Worm (Caenorhabditis elegans): Measurements from ENCODE around the gene lin-46.

The lin-46 gene

DNA sequence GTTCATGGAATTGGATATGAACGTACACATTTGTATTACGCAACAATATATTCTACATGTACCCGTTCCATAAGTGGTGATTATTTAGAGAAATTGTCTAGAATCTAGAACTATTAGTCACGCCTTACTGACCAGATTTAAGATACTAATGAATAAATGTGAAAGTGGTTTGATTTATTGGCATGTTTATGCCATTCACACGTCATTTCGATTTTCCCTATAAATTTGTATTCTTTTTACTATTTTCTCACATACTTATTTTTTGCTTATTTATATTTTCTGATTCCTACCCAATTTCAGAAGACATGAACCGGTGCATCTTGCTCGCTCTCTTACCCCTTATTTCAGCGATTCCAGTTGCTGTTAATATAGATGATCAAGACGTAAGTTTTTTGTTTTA, 19.6 kb downstream of the lin-46 start, which contains the start of gene F15B9.8:
F15B9.8 (plus strand) TSS at position 301 of the 400 bp plus-strand sequence.
- no peak for TF ChIP-seq B0261.1 (tag; optimal IDR thresholded peaks at IDR 0.05)

DNA sequence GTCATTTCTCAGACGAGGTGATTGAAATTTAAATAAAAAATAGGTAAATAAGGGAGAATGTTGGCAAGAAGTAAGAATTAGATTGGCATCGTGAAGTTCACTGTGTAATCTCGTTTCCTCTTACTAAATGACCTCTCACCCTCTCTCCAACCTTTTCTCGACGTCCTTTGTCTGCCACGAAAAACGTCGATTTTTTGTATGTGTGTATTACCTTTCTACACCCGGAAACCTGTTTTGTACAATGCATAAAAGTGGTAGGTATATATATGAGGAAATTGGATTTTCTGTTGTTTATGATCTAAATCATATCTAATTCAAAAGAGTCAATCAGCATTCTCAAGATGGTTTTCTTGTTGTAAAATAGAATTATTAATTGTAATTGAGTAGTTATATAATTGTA, 24.2 kb downstream of the lin-46 start, which contains the start of the genes F15B9.11 and dsl-7:
F15B9.11 (minus strand) TSS at position 5 of the 400 bp plus-strand sequence.
dsl-7 (plus strand) TSS at position 260 of the 400 bp plus-strand sequence.
- TF ChIP-seq cebp-2 (GFP tag; IDR thresholded peaks at IDR 0.05) (no peak), madf-6 (GFP tag; IDR thresholded peaks at IDR 0.05) (no peak), F57C9.4 (tag; optimal IDR thresholded peaks at IDR 0.05) (no peak), madf-3 (GFP tag; IDR thresholded peaks at IDR 0.05) (no peak), egrh-3 (GFP tag; IDR thresholded peaks at IDR 0.05) (no peak)

DNA sequence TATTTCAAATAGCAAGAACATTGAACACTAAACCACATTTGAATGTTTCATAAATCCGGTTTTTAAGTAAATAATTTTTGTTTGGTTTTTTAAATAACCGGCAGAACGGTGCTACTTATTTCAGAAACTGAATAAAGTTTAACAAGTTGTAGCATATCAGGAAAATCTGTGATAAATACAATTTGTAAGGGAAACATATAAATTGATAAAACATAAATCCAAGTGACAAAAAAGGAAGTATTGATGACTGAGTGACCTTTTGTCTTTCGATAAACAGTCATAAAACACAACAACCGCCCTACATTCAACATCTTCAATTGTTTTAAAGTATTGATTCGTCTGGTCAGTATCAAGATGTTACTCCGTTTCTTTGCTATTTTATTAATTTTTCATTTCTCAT, 26.6 kb downstream of the lin-46 start, which contains the start of gene far-5:
far-5 (plus strand) TSS at position 301 of the 400 bp plus-strand sequence.
- TF ChIP-seq F37B4.10 (GFP tag; IDR thresholded peaks at IDR 0.05): no peak
- TF ChIP-seq cebp-1 (GFP tag; IDR thresholded peaks at IDR 0.05): no peak
- no peak for TF ChIP-seq cebp-1 (tag; optimal IDR thresholded peaks at IDR 0.05)
- no peak for TF ChIP-seq F49E8.2 (tag; optimal IDR thresholded peaks at IDR 0.05; ENCODE audit: insufficient read depth)
- TF ChIP-seq dpl-1 (GFP tag; optimal IDR thresholded peaks at IDR 0.05): no peak

DNA sequence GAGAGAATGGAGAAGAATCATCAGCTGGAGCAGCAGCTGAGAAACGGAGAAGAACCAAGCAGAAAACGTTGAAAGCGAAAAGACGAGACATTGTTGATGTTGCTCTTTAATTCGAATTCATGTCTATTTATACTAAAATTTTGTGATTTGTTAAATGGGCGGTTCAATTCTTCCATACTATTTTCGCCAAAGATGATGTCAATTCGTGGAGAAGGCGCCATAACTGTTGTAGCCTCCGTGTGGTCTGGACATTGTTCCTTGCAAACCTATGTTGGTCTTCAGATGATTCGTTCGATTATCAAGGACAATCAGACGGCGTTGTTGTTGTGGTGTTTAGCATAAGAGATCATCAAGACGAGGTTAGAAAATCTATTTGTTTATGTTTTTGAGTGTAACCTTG, 28.8 kb downstream of the lin-46 start, which contains the start of gene far-3:
far-3 (minus strand) TSS at position 101 of the 400 bp plus-strand sequence.
- TF ChIP-seq attf-5 (GFP tag; optimal IDR thresholded peaks at IDR 0.05) (no peak), pha-4 (tag; optimal IDR thresholded peaks at IDR 0.05) (no peak), B0261.1 (tag; optimal IDR thresholded peaks at IDR 0.05) (no peak), C06A6.2 (GFP tag; conservative IDR thresholded peaks at IDR 0.05) (no peak), rpc-1 (optimal IDR thresholded peaks at IDR 0.05) (no peak), rpc-1 (tag; optimal IDR thresholded peaks at IDR 0.05) (no peak), egrh-3 (GFP tag; IDR thresholded peaks at IDR 0.05) (no peak), rec-8 (tag; optimal IDR thresholded peaks at IDR 0.05) (no peak), ztf-22 (GFP tag; optimal IDR thresholded peaks at IDR 0.05) (no peak)

DNA sequence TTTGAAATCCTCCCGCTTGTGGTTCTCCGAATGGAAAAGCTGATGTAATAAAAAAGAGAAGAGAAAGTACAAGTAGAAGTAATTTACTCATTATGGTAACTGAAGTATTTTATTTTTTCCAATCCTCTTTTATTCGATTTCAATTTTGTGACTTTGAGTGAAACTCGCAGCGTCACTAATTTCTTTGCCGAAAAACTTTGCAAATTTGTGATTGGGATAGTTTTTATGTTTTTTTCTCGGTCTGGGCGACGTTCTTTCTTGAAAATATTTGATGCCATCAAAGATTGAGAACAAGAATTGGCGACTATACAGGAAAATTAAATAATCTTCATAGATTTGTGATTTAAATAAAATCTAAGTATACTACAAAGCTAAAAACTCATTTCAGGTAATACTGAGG, 30.9 kb downstream of the lin-46 start, which contains the start of gene far-4:
far-4 (minus strand) TSS at position 101 of the 400 bp plus-strand sequence.
- TF ChIP-seq ceh-91 (GFP tag; IDR thresholded peaks at IDR 0.05) (no peak), cebp-2 (GFP tag; IDR thresholded peaks at IDR 0.05) (no peak), attf-6 (GFP tag; IDR thresholded peaks at IDR 0.05) (no peak), sdz-38 (tag; optimal IDR thresholded peaks at IDR 0.05) (no peak), ztf-18 (tag; optimal IDR thresholded peaks at IDR 0.05) (no peak), tbx-9 (tag; optimal IDR thresholded peaks at IDR 0.05; ENCODE audit: borderline replicate concordance) (no peak), dpl-1 (GFP tag; optimal IDR thresholded peaks at IDR 0.05) (no peak), pha-4 (tag; optimal IDR thresholded peaks at IDR 0.05) (no peak)

DNA sequence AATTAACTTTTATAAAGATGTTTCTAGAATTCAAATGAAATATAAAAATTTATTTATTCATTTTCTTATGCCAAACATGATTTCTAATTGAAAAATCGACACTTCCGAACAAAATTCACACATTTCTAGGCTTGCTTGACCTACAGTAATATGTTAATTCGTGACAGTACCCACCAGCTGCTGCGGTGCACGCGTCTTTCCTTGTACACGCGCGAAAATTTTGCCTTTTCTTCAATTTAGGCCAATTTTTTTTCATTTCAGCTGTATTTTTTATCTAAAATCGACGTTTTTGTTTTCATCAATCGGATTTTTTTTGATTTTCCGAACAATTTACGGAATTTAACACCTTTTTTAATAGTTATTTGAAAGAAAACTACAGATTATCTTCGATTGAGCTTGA, 31.4 kb downstream of the lin-46 start:
- TF ChIP-seq tlf-1 (GFP tag; optimal IDR thresholded peaks at IDR 0.05) (peak; percentile 12), pbrm-1 (GFP tag; IDR thresholded peaks at IDR 0.05) (peak; percentile 35; the same call in 1 of the 2 replicates), B0019.2 (GFP tag; conservative IDR thresholded peaks at IDR 0.05) (peak; percentile 66), lsl-1 (GFP tag; optimal IDR thresholded peaks at IDR 0.05) (peak; percentile 99), snpc-3.4 (tag; optimal IDR thresholded peaks at IDR 0.05) (peak; percentile 83), xnd-1 (tag; optimal IDR thresholded peaks at IDR 0.05) (peak; percentile 92), D2030.7 (GFP tag; IDR thresholded peaks at IDR 0.05) (peak; percentile 92), efl-1 (GFP tag; optimal IDR thresholded peaks at IDR 0.05) (peak; percentile 95), madf-6 (GFP tag; IDR thresholded peaks at IDR 0.05) (peak; percentile 97), ztf-26 (tag; optimal IDR thresholded peaks at IDR 0.05) (no peak), Y53F4B.3 (GFP tag; IDR thresholded peaks at IDR 0.05) (no peak), ceh-58 (GFP tag; IDR thresholded peaks at IDR 0.05) (no peak), snpc-1.3 (tag; optimal IDR thresholded peaks at IDR 0.05; ENCODE audit: insufficient read depth) (peak; percentile 65), madf-8 (GFP tag; conservative IDR thresholded peaks at IDR 0.05) (peak; percentile 95), K12H6.12 (tag; optimal IDR thresholded peaks at IDR 0.05) (no peak), F33H1.4 (GFP tag; IDR thresholded peaks at IDR 0.05) (peak; percentile 92), mes-4 (tag; optimal IDR thresholded peaks at IDR 0.05) (no peak), him-1 (tag; optimal IDR thresholded peaks at IDR 0.05) (peak; percentile 63)
